Fruit fly (Drosophila melanogaster) whole organism, embryonic: ENCODE results near the gene CG11703.

Source experiments
- Antp ChIP-seq: fragments of 200-800 bp; sonication (Bioruptor generic); optimal IDR thresholded peaks from 3 replicates; lab custom pipeline; 2016; ENCODE audit warnings: missing biosample characterization, missing genetic modification characterization
- CG13624 ChIP-seq: fragments of 200-800 bp; sonication (Bioruptor generic); optimal IDR thresholded peaks from 2 replicates; lab custom pipeline; 2016; ENCODE audit warnings: missing biosample characterization, missing genetic modification characterization
- CG14965 ChIP-seq: fragments of 200-800 bp; sonication (Bioruptor generic); optimal IDR thresholded peaks from 2 replicates; lab custom pipeline; 2016; ENCODE audit warnings: missing biosample characterization, missing genetic modification characterization, borderline replicate concordance
- CG15479 ChIP-seq: fragments of 200-800 bp; sonication (Bioruptor generic); optimal IDR thresholded peaks from 3 replicates; lab custom pipeline; 2019; ENCODE audit warnings: missing biosample characterization, mild to moderate bottlenecking, missing genetic modification characterization, moderate library complexity
- CG16863 ChIP-seq: fragments of 200-800 bp; sonication (Bioruptor generic); optimal IDR thresholded peaks from 3 replicates; lab custom pipeline; 2016; ENCODE audit warnings: missing biosample characterization, missing genetic modification characterization
- CG17912 ChIP-seq: fragments of 200-800 bp; sonication (Bioruptor generic); optimal IDR thresholded peaks from 2 replicates; lab custom pipeline; 2018; ENCODE audit warnings: missing biosample characterization, mild to moderate bottlenecking, missing genetic modification characterization
- CG18262 ChIP-seq: fragments of 200-800 bp; optimal IDR thresholded peaks from 3 replicates; lab custom pipeline; 2019; ENCODE audit warnings: missing biosample characterization, mild to moderate bottlenecking, missing genetic modification characterization, moderate library complexity
- CG18599 ChIP-seq: fragments of 200-800 bp; sonication (Bioruptor generic); optimal IDR thresholded peaks from 3 replicates; lab custom pipeline; 2017; ENCODE audit warnings: missing biosample characterization, missing genetic modification characterization, mild to moderate bottlenecking, moderate library complexity, missing genetic modification reagents
- CG31388 ChIP-seq: fragments of 200-800 bp; sonication (Bioruptor generic); optimal IDR thresholded peaks from 2 replicates; lab custom pipeline; 2016; ENCODE audit warnings: missing biosample characterization, missing genetic modification characterization
- CG32532 ChIP-seq: fragments of 200-800 bp; sonication (Bioruptor generic); IDR thresholded peaks from 2 replicates; pipeline ENCODE4 v1.3.6; 2022; ENCODE audit warnings: missing biosample characterization, missing genetic modification characterization
- CG32772 ChIP-seq: fragments of 200-800 bp; sonication (Bioruptor generic); IDR thresholded peaks from 2 replicates; pipeline ENCODE4 v1.3.6; 2022; ENCODE audit warnings: missing biosample characterization, missing genetic modification characterization
- CG33557 ChIP-seq: fragments of 200-800 bp; sonication (Bioruptor generic); optimal IDR thresholded peaks from 2 replicates; lab custom pipeline; 2019; ENCODE audit warnings: missing biosample characterization, mild to moderate bottlenecking, missing genetic modification characterization, moderate library complexity
- CG3726 ChIP-seq: fragments of 200-800 bp; sonication (Bioruptor generic); IDR thresholded peaks from 3 replicates; pipeline ENCODE4, ENCODE4 v1.3.6; 2022; ENCODE audit warnings: missing biosample characterization, missing genetic modification characterization
- CG4404 ChIP-seq: fragments of 200-800 bp; sonication (Bioruptor generic); IDR thresholded peaks from 2 replicates; pipeline ENCODE4 v1.3.6; 2022; ENCODE audit warnings: missing biosample characterization, missing genetic modification characterization
- CG7928 ChIP-seq: fragments of 200-800 bp; sonication (Bioruptor generic); optimal IDR thresholded peaks from 2 replicates; lab custom pipeline; 2017; ENCODE audit warnings: missing biosample characterization, mild to moderate bottlenecking, missing genetic modification characterization
- CHES-1-like ChIP-seq: fragments of 200-800 bp; sonication (Bioruptor generic); optimal IDR thresholded peaks from 2 replicates; lab custom pipeline; 2016; ENCODE audit warnings: missing biosample characterization, missing genetic modification characterization
- D ChIP-seq, 2 experiments: fragments of 200-800 bp in 1 of 2; fragments of >200 bp in 1 of 2; sonication (Bioruptor generic) in 1 of 2; optimal IDR thresholded peaks; 2 replicates in 1 of 2; 3 replicates in 1 of 2; lab custom pipeline; 2017; ENCODE audit warnings: mild to moderate bottlenecking in 1 of 2, missing biosample characterization in 1 of 2, missing genetic modification characterization in 1 of 2, missing genetic modification reagents in 1 of 2
- Doc3 ChIP-seq: fragments of 200-800 bp; sonication (Bioruptor generic); IDR thresholded peaks from 3 replicates; pipeline ENCODE4 v1.3.6; 2022; ENCODE audit warnings: missing biosample characterization, missing genetic modification characterization; ENCODE audit not compliant: partially characterized antibody
- ERR ChIP-seq: fragments of 200-800 bp; sonication (Bioruptor generic); optimal IDR thresholded peaks from 2 replicates; lab custom pipeline; 2016; ENCODE audit warnings: missing biosample characterization, missing genetic modification characterization
- HLH3B ChIP-seq: fragments of 200-800 bp; sonication (Bioruptor generic); IDR thresholded peaks from 2 replicates; pipeline ENCODE4 v1.3.6; 2022; ENCODE audit warnings: missing biosample characterization, missing genetic modification characterization
- HmgD ChIP-seq: fragments of 200-800 bp; sonication (Bioruptor generic); optimal IDR thresholded peaks from 3 replicates; lab custom pipeline; 2016; ENCODE audit warnings: missing biosample characterization, missing genetic modification characterization
- Hr78 ChIP-seq, 2 experiments: fragments of 200-800 bp in 1 of 2; fragments of >200 bp in 1 of 2; sonication (Bioruptor generic) in 1 of 2; optimal IDR thresholded peaks; 2 replicates each; lab custom pipeline; 2017 to 2019; ENCODE audit warnings: missing biosample characterization in 2 of 2, missing genetic modification characterization in 2 of 2, mild to moderate bottlenecking in 1 of 2, moderate library complexity in 1 of 2
- Jarid2 ChIP-seq: fragments of 200-800 bp; sonication (Bioruptor generic); optimal IDR thresholded peaks from 3 replicates; lab custom pipeline; 2017; ENCODE audit warnings: mild to moderate bottlenecking, missing biosample characterization, missing genetic modification reagents, missing genetic modification characterization
- Kr ChIP-seq: fragments of 200-800 bp; sonication (Bioruptor generic); optimal IDR thresholded peaks from 2 replicates; lab custom pipeline; 2017; ENCODE audit warnings: missing biosample characterization, mild to moderate bottlenecking, missing genetic modification characterization
- MTF-1 ChIP-seq: fragments of 200-800 bp; sonication (Bioruptor generic); optimal IDR thresholded peaks from 2 replicates; lab custom pipeline; 2018; ENCODE audit warnings: missing biosample characterization, mild to moderate bottlenecking, missing genetic modification characterization, borderline replicate concordance
- Mad ChIP-seq: fragments of 200-800 bp; sonication (Bioruptor generic); optimal IDR thresholded peaks from 2 replicates; lab custom pipeline; 2016; ENCODE audit warnings: missing biosample characterization, missing genetic modification characterization
- Med ChIP-seq: fragments of 200-800 bp; sonication (Bioruptor generic); peaks from one replicate; lab custom pipeline; 2016; ENCODE audit warnings: missing biosample characterization, missing genetic modification characterization, mild to moderate bottlenecking, inconsistent platforms, moderate library complexity
- NfI ChIP-seq: fragments of 200-800 bp; sonication (Bioruptor generic); optimal IDR thresholded peaks from 3 replicates; lab custom pipeline; 2018; ENCODE audit warnings: missing biosample characterization, mild to moderate bottlenecking, missing genetic modification characterization, moderate library complexity
- Pdp1 ChIP-seq, 2 experiments: fragments of 200-800 bp; sonication (Bioruptor generic); optimal IDR thresholded peaks; 3 replicates each; lab custom pipeline; 2016; ENCODE audit warnings: missing biosample characterization in 2 of 2, missing genetic modification characterization in 2 of 2, mild to moderate bottlenecking in 1 of 2, moderate library complexity in 1 of 2
- Poxn ChIP-seq: fragments of 200-800 bp; sonication (Bioruptor generic); IDR thresholded peaks from 2 replicates; pipeline ENCODE4 v1.3.6; 2022; ENCODE audit warnings: missing biosample characterization, missing genetic modification characterization
- Stat92E ChIP-seq, 3 experiments: fragments of >200 bp in 2 of 3; fragments of 200-800 bp in 1 of 3; sonication (Bioruptor generic) in 1 of 3; optimal IDR thresholded peaks; 2 replicates each; lab custom pipeline; 2017 to 2019; ENCODE audit warnings: missing biosample characterization in 3 of 3, missing genetic modification characterization in 3 of 3, mild to moderate bottlenecking in 1 of 3, moderate library complexity in 1 of 3
- TFAM ChIP-seq: fragments of 200-800 bp; sonication (Bioruptor generic); optimal IDR thresholded peaks from 2 replicates; lab custom pipeline; 2017; ENCODE audit warnings: missing biosample characterization, missing genetic modification characterization, inconsistent platforms
- Tbp ChIP-seq: fragments of >200 bp; optimal IDR thresholded peaks from 2 replicates; lab custom pipeline; 2018; ENCODE audit warnings: missing biosample characterization, missing genetic modification characterization
- Xbp1 ChIP-seq: fragments of 200-800 bp; sonication (Bioruptor generic); optimal IDR thresholded peaks from 3 replicates; lab custom pipeline; 2016; ENCODE audit warnings: missing biosample characterization, mild to moderate bottlenecking, missing genetic modification characterization
- chif ChIP-seq, 2 experiments: fragments of 200-800 bp; sonication (Bioruptor generic); optimal IDR thresholded peaks; 3 replicates each; lab custom pipeline; 2016; ENCODE audit warnings: missing biosample characterization in 2 of 2, missing genetic modification characterization in 2 of 2
- da ChIP-seq: fragments of 200-800 bp; sonication (Bioruptor generic); optimal IDR thresholded peaks from 2 replicates; lab custom pipeline; 2016; ENCODE audit warnings: missing biosample characterization, missing genetic modification characterization
- ftz-f1 ChIP-seq: fragments of 200-800 bp; sonication (Bioruptor generic); optimal IDR thresholded peaks from 2 replicates; lab custom pipeline; 2016; ENCODE audit warnings: missing biosample characterization, missing genetic modification characterization
- hb ChIP-seq: fragments of 200-800 bp; sonication (Bioruptor generic); IDR thresholded peaks from 3 replicates; pipeline ENCODE4 v1.3.6; 2022; ENCODE audit warnings: missing biosample characterization, missing genetic modification characterization; ENCODE audit not compliant: partially characterized antibody
- jing ChIP-seq: fragments of 200-800 bp; sonication (Bioruptor generic); optimal IDR thresholded peaks from 2 replicates; lab custom pipeline; 2018; ENCODE audit warnings: missing biosample characterization, mild to moderate bottlenecking, missing genetic modification characterization
- lilli ChIP-seq: fragments of 200-800 bp; sonication (Bioruptor generic); optimal IDR thresholded peaks from 3 replicates; lab custom pipeline; 2016; ENCODE audit warnings: missing biosample characterization, missing genetic modification characterization
- mam ChIP-seq: fragments of 200-800 bp; sonication (Bioruptor generic); optimal IDR thresholded peaks from 3 replicates; lab custom pipeline; 2016; ENCODE audit warnings: missing biosample characterization, missing genetic modification characterization
- nom ChIP-seq: fragments of 200-800 bp; sonication (Bioruptor generic); optimal IDR thresholded peaks from 2 replicates; lab custom pipeline; 2017; ENCODE audit warnings: missing biosample characterization, missing genetic modification characterization, mild to moderate bottlenecking, moderate library complexity, missing genetic modification reagents
- pum ChIP-seq: fragments of 200-800 bp; sonication (Bioruptor generic); optimal IDR thresholded peaks from 2 replicates; lab custom pipeline; 2016; ENCODE audit warnings: missing biosample characterization, missing genetic modification characterization
- sens ChIP-seq: fragments of 200-800 bp; sonication (Bioruptor generic); peaks from one replicate; lab custom pipeline; 2016; ENCODE audit warnings: missing biosample characterization, missing genetic modification characterization
- sens-2 ChIP-seq: fragments of 200-800 bp; sonication (Bioruptor generic); IDR thresholded peaks from 2 replicates; pipeline ENCODE4 v1.3.6; 2022; ENCODE audit warnings: missing biosample characterization, missing genetic modification characterization
- sima ChIP-seq: fragments of 200-800 bp; sonication (Bioruptor generic); optimal IDR thresholded peaks from 2 replicates; lab custom pipeline; 2016; ENCODE audit warnings: missing biosample characterization, missing genetic modification characterization
- sug ChIP-seq: fragments of 200-800 bp; optimal IDR thresholded peaks from 2 replicates; lab custom pipeline; 2019; ENCODE audit warnings: missing biosample characterization, mild to moderate bottlenecking, missing genetic modification characterization, moderate library complexity
- twi ChIP-seq: fragments of 200-800 bp; optimal IDR thresholded peaks from 2 replicates; lab custom pipeline; 2019; ENCODE audit warnings: missing biosample characterization, mild to moderate bottlenecking, missing genetic modification characterization, moderate library complexity
- unpg ChIP-seq: fragments of 200-800 bp; sonication (Bioruptor generic); optimal IDR thresholded peaks from 3 replicates; lab custom pipeline; 2018; ENCODE audit warnings: missing biosample characterization, mild to moderate bottlenecking, missing genetic modification characterization, moderate library complexity

The CG11703 gene

DNA sequence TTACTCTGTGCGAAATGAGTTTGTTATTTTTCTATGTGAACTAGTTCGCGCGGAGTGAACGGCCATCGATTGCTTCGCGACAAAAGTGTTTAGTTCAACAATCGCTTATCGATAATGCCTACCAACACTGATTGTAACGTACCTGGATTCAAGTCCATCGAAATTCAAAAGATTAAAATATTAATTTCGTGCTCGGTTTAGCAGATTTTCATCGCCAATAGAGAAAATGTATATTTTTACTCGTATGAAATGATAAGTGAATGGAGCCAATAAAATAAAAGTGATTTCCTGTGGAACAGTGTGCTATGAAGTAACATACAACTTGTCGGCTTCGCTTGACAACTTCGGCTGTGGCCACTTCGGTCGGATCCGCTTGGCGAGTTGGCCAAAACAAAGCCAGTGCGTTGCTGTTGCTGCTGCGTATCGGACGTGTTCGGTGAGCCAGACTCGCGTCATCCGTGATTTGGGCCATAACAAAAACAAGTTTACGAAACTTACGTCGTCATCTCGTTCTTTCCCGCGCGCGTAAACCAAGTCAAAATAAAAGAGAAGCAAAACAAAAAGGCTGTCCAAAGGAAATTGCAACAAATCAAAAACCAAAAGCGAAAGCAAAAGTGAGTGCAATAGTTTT is 47.6 kb downstream of the CG11703 start, which contains the start of the genes CG5555 and myd (continued):
- TF ChIP-seq Hr78 (GFP tag; optimal IDR thresholded peaks at IDR 0.05; lab: Kevin White, UChicago) = no peak
- TF ChIP-seq chif (GFP tag; optimal IDR thresholded peaks at IDR 0.05; lab: Kevin White, UChicago) = no peak
- no peak for TF ChIP-seq ERR (GFP tag; lab: Kevin White, UChicago)
- peak; percentile 18 for TF ChIP-seq Mad (GFP tag; lab: Kevin White, UChicago)
- TF ChIP-seq NfI = peak; percentile 50
- peak; percentile 64 for TF ChIP-seq lilli
- no peak for TF ChIP-seq Poxn
- no peak for TF ChIP-seq CG15479 (GFP tag; lab: Kevin White, UChicago)
- peak; percentile 77 for TF ChIP-seq hb (GFP tag; lab: Robert Waterston, UW)
- TF ChIP-seq Kr (GFP tag; lab: Kevin White, UChicago) = no peak
- TF ChIP-seq CG13624 = peak; percentile 67
- peak; percentile 17 for TF ChIP-seq mam (GFP tag; lab: Kevin White, UChicago)
- TF ChIP-seq Med (GFP tag; lab: Kevin White, UChicago) = peak; percentile 93
- no peak for TF ChIP-seq MTF-1 (GFP tag; lab: Kevin White, UChicago)
- peak; percentile 65 for TF ChIP-seq Jarid2
- no peak for TF ChIP-seq CG32772
- TF ChIP-seq ftz-f1 (GFP tag; lab: Kevin White, UChicago) = no peak
- TF ChIP-seq Antp (GFP tag; lab: Kevin White, UChicago) = no peak
- no peak for TF ChIP-seq sens-2 (GFP tag; lab: Robert Waterston, UW)
- peak; percentile 11 to 66 for TF ChIP-seq Pdp1 (GFP tag; optimal IDR thresholded peaks at IDR 0.05; lab: Kevin White, UChicago)
- TF ChIP-seq CG31388 (GFP tag; lab: Kevin White, UChicago) = no peak
- peak; percentile 13 for TF ChIP-seq pum (GFP tag; lab: Kevin White, UChicago)
- peak; percentile 38 for TF ChIP-seq Xbp1 (GFP tag; lab: Kevin White, UChicago)
- TF ChIP-seq HLH3B (GFP tag; lab: Robert Waterston, UW) = no peak
- TF ChIP-seq CG4404 = no peak
- peak; percentile 89 for TF ChIP-seq sens (GFP tag; lab: Kevin White, UChicago)
- TF ChIP-seq twi (tag; lab: Kevin White, UChicago) = no peak
- TF ChIP-seq CHES-1-like (GFP tag; lab: Kevin White, UChicago) = no peak
- no peak for TF ChIP-seq TFAM (GFP tag; lab: Kevin White, UChicago)
- TF ChIP-seq CG3726 (GFP tag; lab: Robert Waterston, UW) = no peak
- TF ChIP-seq CG18599 (GFP tag; lab: Kevin White, UChicago) = peak; percentile 53
- no peak for TF ChIP-seq CG16863 (GFP tag; lab: Kevin White, UChicago)
- no peak for TF ChIP-seq sug (tag; lab: Kevin White, UChicago)
- no peak for TF ChIP-seq CG14965 (GFP tag; lab: Kevin White, UChicago)
- peak; percentile 71; the same call in 2 of the 3 replicates for TF ChIP-seq Doc3
- no peak for TF ChIP-seq jing (GFP tag; lab: Kevin White, UChicago)
- peak; percentile 11 for TF ChIP-seq CG18262 (tag; lab: Kevin White, UChicago)
- TF ChIP-seq nom = no peak
- TF ChIP-seq CG7928 (GFP tag; lab: Kevin White, UChicago) = peak; percentile 7
- TF ChIP-seq CG32532 (GFP tag; lab: Robert Waterston, UW) = peak; percentile 70
- no peak for TF ChIP-seq HmgD (GFP tag; lab: Kevin White, UChicago)
- no peak for TF ChIP-seq CG17912
- peak in 1 of 3 experiments; percentile 22 for TF ChIP-seq Stat92E (GFP tag; optimal IDR thresholded peaks at IDR 0.05; lab: Kevin White, UChicago)
- TF ChIP-seq Tbp (GFP tag; lab: Kevin White, UChicago) = no peak
- TF ChIP-seq da (GFP tag; lab: Kevin White, UChicago) = no peak
- no peak for TF ChIP-seq CG33557 (GFP tag; lab: Kevin White, UChicago)
- peak; percentile 46 for TF ChIP-seq unpg (GFP tag; lab: Kevin White, UChicago)
- no peak for TF ChIP-seq D (optimal IDR thresholded peaks at IDR 0.05; lab: Kevin White, UChicago)
- TF ChIP-seq D (GFP tag; optimal IDR thresholded peaks at IDR 0.05; lab: Kevin White, UChicago) = no peak
- no peak for TF ChIP-seq sima (GFP tag; lab: Kevin White, UChicago)
